Worm (Caenorhabditis elegans) whole organism, young adult: ENCODE results near the gene C32C4.3.

Experiments used
- F10E7.11 ChIP-seq: sonication (generic microtip); optimal IDR thresholded peaks from 2 replicates; lab custom pipeline; 2017; ENCODE audit warnings: mild to moderate bottlenecking, missing genetic modification characterization, moderate library complexity, missing compliant biosample characterization
- F23B12.7 ChIP-seq: sonication (generic microtip); optimal IDR thresholded peaks from 2 replicates; lab custom pipeline; 2017; ENCODE audit warnings: missing genetic modification characterization, mild to moderate bottlenecking, missing compliant biosample characterization, antibody characterized with exemption, moderate library complexity; ENCODE audit not compliant: insufficient read depth
- K12H6.12 ChIP-seq: fragments of 200-800 bp; sonication (Bioruptor generic); optimal IDR thresholded peaks from 2 replicates; lab custom pipeline; 2018; ENCODE audit warnings: mild to moderate bottlenecking, missing genetic modification characterization, missing compliant biosample characterization
- T07F8.4 ChIP-seq: sonication (generic microtip); optimal IDR thresholded peaks from 2 replicates; lab custom pipeline; 2016; ENCODE audit warnings: mild to moderate bottlenecking, missing genetic modification characterization, moderate library complexity, missing compliant biosample characterization
- Y53F4B.3 ChIP-seq: fragments of 200-800 bp; sonication (Bioruptor generic); IDR thresholded peaks from 2 replicates; pipeline ENCODE4 v1.3.6; 2022; ENCODE audit warnings: missing genetic modification reagents, missing genetic modification characterization, missing compliant biosample characterization
- akir-1 ChIP-seq: fragments of 200-800 bp; sonication (Bioruptor generic); optimal IDR thresholded peaks from 2 replicates; lab custom pipeline; 2018; ENCODE audit warnings: mild to moderate bottlenecking, missing genetic modification characterization, moderate library complexity, missing compliant biosample characterization
- bed-2 ChIP-seq: fragments of 200-800 bp; sonication (Bioruptor generic); IDR thresholded peaks from 2 replicates; pipeline ENCODE4 v1.3.6; 2022; ENCODE audit warnings: missing genetic modification reagents, missing genetic modification characterization, missing compliant biosample characterization
- ccch-3 ChIP-seq: fragments of 200-800 bp; sonication (Bioruptor generic); optimal IDR thresholded peaks from 2 replicates; lab custom pipeline; 2018; ENCODE audit warnings: mild to moderate bottlenecking, missing genetic modification characterization, missing compliant biosample characterization
- cebp-1 ChIP-seq, 2 experiments: fragments of 200-800 bp in 1 of 2; sonication (Bioruptor generic) in 1 of 2; sonication (generic microtip) in 1 of 2; IDR thresholded peaks in 1 of 2; optimal IDR thresholded peaks in 1 of 2; 2 replicates each; pipeline versions ENCODE4 v1.3.6 to Lab custom; 2017 to 2022; ENCODE audit warnings: missing compliant biosample characterization in 2 of 2, missing genetic modification characterization in 2 of 2, mild to moderate bottlenecking in 1 of 2, missing genetic modification reagents in 1 of 2, moderate library complexity in 1 of 2
- ceh-27 ChIP-seq: fragments of 200-800 bp; sonication (Bioruptor generic); optimal IDR thresholded peaks from 2 replicates; lab custom pipeline; 2018; ENCODE audit warnings: mild to moderate bottlenecking, missing genetic modification characterization, moderate library complexity, missing compliant biosample characterization
- ceh-40 ChIP-seq: fragments of 200-800 bp; sonication (Bioruptor generic); IDR thresholded peaks from 2 replicates; pipeline ENCODE4 v1.3.6; 2022; ENCODE audit warnings: missing genetic modification characterization, missing compliant biosample characterization
- dpff-1 ChIP-seq: sonication (generic microtip); optimal IDR thresholded peaks from 2 replicates; lab custom pipeline; 2017; ENCODE audit warnings: mild to moderate bottlenecking, missing genetic modification characterization, missing compliant biosample characterization
- dpl-1 ChIP-seq: fragments of 150-350 bp; optimal IDR thresholded peaks from 2 replicates; lab custom pipeline; 2014; ENCODE audit warnings: missing biosample characterization, missing genetic modification reagents, missing genetic modification characterization
- efl-1 ChIP-seq: fragments of 150-350 bp; optimal IDR thresholded peaks from 2 replicates; lab custom pipeline; 2014; ENCODE audit warnings: missing biosample characterization, missing genetic modification reagents, missing genetic modification characterization
- egl-18 ChIP-seq: fragments of 200-800 bp; sonication (Bioruptor generic); IDR thresholded peaks from 2 replicates; pipeline ENCODE4 v1.3.6; 2022; ENCODE audit warnings: missing genetic modification reagents, missing genetic modification characterization, missing compliant biosample characterization
- hlh-12 ChIP-seq: sonication (generic microtip); optimal IDR thresholded peaks from 2 replicates; lab custom pipeline; 2016; ENCODE audit warnings: missing genetic modification characterization, missing compliant biosample characterization
- hlh-26 ChIP-seq: fragments of 200-800 bp; sonication (Bioruptor generic); conservative IDR thresholded peaks from 2 replicates; pipeline ENCODE4 v1.3.6; 2022; ENCODE audit warnings: missing genetic modification reagents, missing genetic modification characterization, missing compliant biosample characterization
- hmg-1.2 ChIP-seq: fragments of 200-800 bp; sonication (Bioruptor generic); IDR thresholded peaks from 2 replicates; pipeline ENCODE4 v1.3.6; 2022; ENCODE audit warnings: missing genetic modification reagents, missing genetic modification characterization, missing compliant biosample characterization
- hrde-1 ChIP-seq: sonication (generic microtip); optimal IDR thresholded peaks from 2 replicates; lab custom pipeline; 2016; ENCODE audit warnings: missing genetic modification characterization, mild to moderate bottlenecking, missing compliant biosample characterization, moderate library complexity, missing genotype, missing genetic modification reagents, borderline replicate concordance
- hsf-1 ChIP-seq: fragments of 200-800 bp; sonication (Bioruptor generic); IDR thresholded peaks from 2 replicates; pipeline ENCODE4 v1.3.6; 2022; ENCODE audit warnings: missing genetic modification reagents, missing genetic modification characterization, missing compliant biosample characterization
- lag-1 ChIP-seq: fragments of 200-800 bp; sonication (Bioruptor generic); IDR thresholded peaks from 2 replicates; pipeline ENCODE4 v1.3.6; 2022; ENCODE audit warnings: missing genetic modification reagents, missing genetic modification characterization, missing compliant biosample characterization
- let-526 ChIP-seq: fragments of 200-800 bp; sonication (Bioruptor generic); IDR thresholded peaks from 2 replicates; pipeline ENCODE4 v1.3.6; 2022; ENCODE audit warnings: missing genetic modification reagents, missing genetic modification characterization, missing compliant biosample characterization
- lin-35 ChIP-seq, 3 experiments: fragments of 150-350 bp in 2 of 3; sonication (generic microtip) in 1 of 3; optimal IDR thresholded peaks; 2 replicates each; lab custom pipeline; 2014 to 2018; ENCODE audit warnings: missing biosample characterization in 3 of 3, missing genetic modification characterization in 3 of 3, missing genetic modification reagents in 3 of 3
- lin-40 ChIP-seq: sonication (generic microtip); optimal IDR thresholded peaks from 2 replicates; lab custom pipeline; 2016; ENCODE audit warnings: missing genetic modification characterization, mild to moderate bottlenecking, missing compliant biosample characterization, missing genotype, missing genetic modification reagents
- lsy-27 ChIP-seq: sonication (generic microtip); optimal IDR thresholded peaks from 2 replicates; lab custom pipeline; 2017; ENCODE audit warnings: missing genetic modification characterization, mild to moderate bottlenecking, missing compliant biosample characterization, antibody characterized with exemption, missing genotype, borderline replicate concordance; ENCODE audit not compliant: insufficient read depth
- madf-10 ChIP-seq: sonication (generic microtip); optimal IDR thresholded peaks from 2 replicates; lab custom pipeline; 2016; ENCODE audit warnings: mild to moderate bottlenecking, missing genetic modification characterization, missing compliant biosample characterization
- madf-3 ChIP-seq: fragments of 200-800 bp; sonication (Bioruptor generic); IDR thresholded peaks from 2 replicates; pipeline ENCODE4 v1.3.6; 2022; ENCODE audit warnings: missing genetic modification reagents, missing genetic modification characterization, missing compliant biosample characterization
- madf-6 ChIP-seq: fragments of 200-800 bp; sonication (Bioruptor generic); IDR thresholded peaks from 2 replicates; pipeline ENCODE4 v1.3.6; 2022; ENCODE audit warnings: missing genetic modification reagents, missing genetic modification characterization, missing compliant biosample characterization
- nfya-2 ChIP-seq: fragments of 200-800 bp; sonication (Bioruptor generic); IDR thresholded peaks from 2 replicates; pipeline ENCODE4 v1.3.6; 2022; ENCODE audit warnings: missing genetic modification reagents, missing genetic modification characterization, missing compliant biosample characterization
- nhr-179 ChIP-seq: sonication (generic microtip); optimal IDR thresholded peaks from 2 replicates; lab custom pipeline; 2016; ENCODE audit warnings: mild to moderate bottlenecking, missing genetic modification characterization, missing compliant biosample characterization
- nhr-27 ChIP-seq: fragments of 200-800 bp; sonication (Bioruptor generic); optimal IDR thresholded peaks from 2 replicates; lab custom pipeline; 2018; ENCODE audit warnings: mild to moderate bottlenecking, missing genetic modification characterization, moderate library complexity, missing compliant biosample characterization
- repo-1 ChIP-seq: sonication (generic microtip); optimal IDR thresholded peaks from 2 replicates; lab custom pipeline; 2017; ENCODE audit warnings: mild to moderate bottlenecking, missing genetic modification characterization, missing compliant biosample characterization
- sdz-38 ChIP-seq: sonication (generic microtip); optimal IDR thresholded peaks from 2 replicates; lab custom pipeline; 2016; ENCODE audit warnings: missing genotype, missing genetic modification characterization, missing compliant biosample characterization
- sea-2 ChIP-seq: fragments of 200-800 bp; sonication (Bioruptor generic); IDR thresholded peaks from 2 replicates; pipeline ENCODE4 v1.3.6; 2022; ENCODE audit warnings: missing genetic modification characterization, missing compliant biosample characterization
- snpc-1.3 ChIP-seq: sonication (generic microtip); optimal IDR thresholded peaks from 2 replicates; lab custom pipeline; 2017; ENCODE audit warnings: missing genetic modification characterization, mild to moderate bottlenecking, missing compliant biosample characterization, antibody characterized with exemption, moderate library complexity, missing genotype, missing genetic modification reagents; ENCODE audit not compliant: insufficient read depth
- snpc-3.4 ChIP-seq: sonication (generic microtip); optimal IDR thresholded peaks from 2 replicates; lab custom pipeline; 2017; ENCODE audit warnings: missing genetic modification characterization, mild to moderate bottlenecking, missing compliant biosample characterization, antibody characterized with exemption, moderate library complexity, missing genotype, missing genetic modification reagents
- tbp1 ChIP-seq: fragments of 200-800 bp; sonication (Bioruptor generic); optimal IDR thresholded peaks from 2 replicates; lab custom pipeline; 2018; ENCODE audit warnings: mild to moderate bottlenecking, missing genetic modification characterization, missing compliant biosample characterization
- tlf-1 ChIP-seq: fragments of 200-800 bp; sonication (Bioruptor generic); optimal IDR thresholded peaks from 2 replicates; lab custom pipeline; 2018; ENCODE audit warnings: mild to moderate bottlenecking, missing genetic modification characterization, missing compliant biosample characterization
- xnd-1 ChIP-seq: sonication (generic microtip); optimal IDR thresholded peaks from 2 replicates; lab custom pipeline; 2016; ENCODE audit warnings: missing genotype, missing genetic modification reagents, missing genetic modification characterization, missing compliant biosample characterization

C32C4.3 gene

DNA sequence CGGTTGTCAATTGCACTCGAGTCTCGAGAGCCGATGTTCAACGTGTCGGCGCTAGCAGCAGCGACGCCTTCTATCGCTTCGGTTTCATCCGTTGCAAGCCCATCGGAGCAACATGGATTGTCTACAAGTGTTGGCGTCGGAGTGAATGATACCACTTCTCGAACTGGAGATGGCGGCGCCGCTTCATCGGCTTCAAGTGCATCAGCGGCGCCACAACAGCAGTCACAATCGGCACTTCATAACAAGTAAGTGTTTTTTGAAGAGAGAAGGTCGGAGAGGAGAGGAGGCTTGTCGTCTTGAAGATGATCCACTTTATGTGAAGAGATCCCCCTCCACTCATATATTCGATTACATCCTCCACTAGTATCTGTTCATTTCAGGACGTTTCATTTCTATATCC lies 25.7 kb upstream of the C32C4.3 start:
- TF ChIP-seq efl-1 (no peak), ceh-27 (peak; percentile 83), sea-2 (GFP tag; lab: Robert Waterston, UW) (peak; percentile 69; the same call in 1 of the 2 replicates)

DNA sequence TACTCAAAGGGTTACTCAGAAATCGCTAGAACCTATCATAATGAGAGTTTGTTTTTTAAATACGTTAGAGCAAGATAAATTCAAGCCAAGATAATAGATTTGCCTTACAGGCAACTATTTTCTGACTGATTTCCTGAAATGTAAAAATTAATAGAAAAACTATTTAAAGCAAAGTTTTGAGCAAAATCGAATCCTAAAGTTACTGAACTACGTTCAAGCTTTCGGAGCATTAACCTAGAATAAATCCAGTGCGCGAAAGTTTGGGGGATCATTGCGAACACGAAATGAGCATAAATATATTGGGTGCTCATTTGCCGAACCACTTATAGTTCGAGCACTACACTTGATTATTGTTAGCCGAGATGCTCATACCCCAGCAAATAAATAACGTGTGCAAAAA lies 24.7 kb upstream of the C32C4.3 start, which contains the start of gene ceh-22:
Gene ceh-22, plus strand, starts transcription at position 301 of the 400 bp plus-strand sequence.
- no peak for TF ChIP-seq egl-18 (GFP tag; lab: Robert Waterston, UW)
- no peak for TF ChIP-seq hsf-1
- no peak for TF ChIP-seq F10E7.11 (tag; lab: Kevin White, UChicago)
- no peak for TF ChIP-seq sdz-38
- no peak for TF ChIP-seq akir-1 (GFP tag; lab: Kevin White, UChicago)
- TF ChIP-seq lin-35 (GFP tag; optimal IDR thresholded peaks at IDR 0.05; lab: Kevin White, UChicago) = no peak
- no peak for TF ChIP-seq cebp-1 (GFP tag; IDR thresholded peaks at IDR 0.05; lab: Robert Waterston, UW)
- TF ChIP-seq cebp-1 (tag; optimal IDR thresholded peaks at IDR 0.05; lab: Kevin White, UChicago) = no peak
- no peak for TF ChIP-seq lag-1 (GFP tag; lab: Robert Waterston, UW)
- TF ChIP-seq nfya-2 = no peak
- no peak for TF ChIP-seq hlh-26 (GFP tag; lab: Robert Waterston, UW)
- no peak for TF ChIP-seq tlf-1
- no peak for TF ChIP-seq ccch-3 (GFP tag; lab: Kevin White, UChicago)
- no peak for TF ChIP-seq dpl-1
- no peak for TF ChIP-seq lsy-27
- no peak for TF ChIP-seq F23B12.7 (tag; lab: Kevin White, UChicago)
- no peak for TF ChIP-seq ceh-40 (GFP tag; lab: Robert Waterston, UW)

DNA sequence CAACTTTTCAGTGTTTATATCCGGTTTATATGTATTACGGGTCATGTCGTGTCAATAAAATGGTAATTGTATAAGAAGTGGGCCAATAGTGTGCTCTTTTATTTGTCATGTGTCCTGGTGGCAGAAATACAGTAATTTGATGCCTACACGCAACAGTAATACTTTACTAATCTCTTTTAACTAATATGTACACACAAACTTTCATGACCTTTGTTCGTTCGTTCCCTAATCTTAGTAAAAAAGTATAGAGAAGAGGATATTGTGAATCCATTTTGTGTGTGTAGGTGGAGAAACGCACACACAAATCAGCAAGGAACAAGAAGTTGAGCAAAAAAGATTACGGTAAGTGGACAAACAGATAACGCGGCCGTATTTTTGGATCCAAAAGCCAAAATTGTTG lies 23.9 kb upstream of the C32C4.3 start:
- TF ChIP-seq hlh-12 (tag; lab: Kevin White, UChicago) = no peak
- no peak for TF ChIP-seq lin-40 (tag; lab: Kevin White, UChicago)
- no peak for TF ChIP-seq let-526 (GFP tag; lab: Robert Waterston, UW)
- no peak for TF ChIP-seq madf-10 (tag; lab: Kevin White, UChicago)
- no peak for TF ChIP-seq dpl-1
- no peak for TF ChIP-seq repo-1
- TF ChIP-seq xnd-1 = no peak
- TF ChIP-seq tbp1 (GFP tag; lab: Kevin White, UChicago) = no peak

DNA sequence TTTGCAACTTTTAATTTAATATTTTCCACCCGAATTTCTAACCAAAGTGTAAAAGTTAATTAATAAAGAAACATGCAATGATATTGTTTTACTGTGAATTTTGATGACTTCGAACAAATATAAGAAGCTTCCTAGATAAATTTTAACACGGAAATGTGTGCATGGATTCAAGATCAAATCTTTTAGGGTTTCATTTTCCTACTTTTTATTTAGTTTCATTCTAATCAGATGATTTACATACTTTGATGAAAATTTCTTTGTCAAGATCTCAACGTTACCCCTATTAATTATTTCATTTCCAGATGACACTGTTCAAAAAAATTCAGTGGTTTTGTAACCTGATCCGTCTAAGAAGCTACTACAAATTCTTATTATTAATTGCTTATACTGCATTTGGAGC lies 20.3 kb upstream of the C32C4.3 start, which contains the start of gene twk-12:
Gene twk-12, plus strand, starts transcription at position 301 of the 400 bp plus-strand sequence.
- TF ChIP-seq let-526 (GFP tag; lab: Robert Waterston, UW) (no peak), hmg-1.2 (GFP tag; lab: Robert Waterston, UW) (no peak), K12H6.12 (tag; lab: Kevin White, UChicago) (no peak), dpl-1 (no peak), madf-6 (no peak), hrde-1 (tag; lab: Kevin White, UChicago) (no peak), nhr-27 (tag; lab: Kevin White, UChicago) (no peak), F10E7.11 (tag; lab: Kevin White, UChicago) (no peak), dpff-1 (no peak)

DNA sequence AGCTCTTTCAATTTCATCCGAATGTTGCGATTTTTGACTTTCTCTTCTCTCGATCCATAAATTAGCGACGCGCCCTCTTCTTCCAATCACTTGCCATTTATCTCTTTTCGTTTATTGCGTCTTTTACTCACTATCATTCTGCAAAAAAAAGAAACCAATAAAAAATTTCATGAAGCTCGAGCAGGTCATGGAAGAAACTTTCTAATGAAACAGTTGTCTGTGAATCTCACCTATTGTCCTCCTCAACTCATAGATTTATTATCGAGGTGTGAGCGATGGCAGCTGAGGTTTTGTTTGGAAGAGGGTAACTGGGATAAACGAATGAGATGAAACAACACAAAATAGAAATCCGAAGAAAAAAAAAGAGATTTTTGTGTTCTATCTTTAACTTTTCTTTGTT lies 17.3 kb upstream of the C32C4.3 start:
- TF ChIP-seq egl-18 (GFP tag; lab: Robert Waterston, UW) = no peak
- no peak for TF ChIP-seq tbp1 (GFP tag; lab: Kevin White, UChicago)
- TF ChIP-seq bed-2 = no peak
- no peak for TF ChIP-seq T07F8.4 (tag; lab: Kevin White, UChicago)
- TF ChIP-seq nhr-27 (tag; lab: Kevin White, UChicago) = no peak
- TF ChIP-seq snpc-1.3 (tag; lab: Kevin White, UChicago) = no peak
- TF ChIP-seq nhr-179 (tag; lab: Kevin White, UChicago) = no peak
- no peak for TF ChIP-seq madf-3
- TF ChIP-seq Y53F4B.3 (GFP tag; lab: Robert Waterston, UW) = no peak
- TF ChIP-seq snpc-3.4 (tag; lab: Kevin White, UChicago) = no peak
